Fruit fly (Drosophila melanogaster): Measurements from ENCODE around the gene CG33124.

DNA sequence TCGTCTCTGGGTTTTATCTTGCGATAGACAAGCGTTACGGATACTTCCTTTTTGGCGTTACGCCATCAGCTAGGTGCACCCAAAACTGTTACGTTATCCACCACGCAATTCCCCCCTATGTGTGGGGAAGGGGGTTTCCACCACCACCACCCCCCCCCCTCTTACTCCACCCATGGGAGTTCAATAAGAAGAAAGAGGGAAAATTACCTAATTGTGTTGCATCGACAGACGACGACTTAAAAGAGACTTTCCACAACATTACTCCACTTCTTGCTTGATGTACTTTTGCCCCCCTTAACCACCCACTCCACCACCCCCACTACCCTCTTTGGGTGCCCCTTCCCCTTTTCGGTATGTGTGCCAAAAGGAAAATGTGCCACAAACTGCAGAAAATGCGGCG lies 35.7 kb downstream of the CG33124 start:
- TF ChIP-seq h (optimal IDR thresholded peaks at IDR 0.05) (no peak), Myc (optimal IDR thresholded peaks at IDR 0.05) (no peak), insv (optimal IDR thresholded peaks at IDR 0.05) (no peak), ttk (optimal IDR thresholded peaks at IDR 0.05) (no peak), Sin3A (optimal IDR thresholded peaks at IDR 0.05) (no peak), psq (optimal IDR thresholded peaks at IDR 0.05) (no peak)
